Fruit fly (Drosophila melanogaster): Measurements from ENCODE around the gene CG14042.

Gene CG14042

DNA sequence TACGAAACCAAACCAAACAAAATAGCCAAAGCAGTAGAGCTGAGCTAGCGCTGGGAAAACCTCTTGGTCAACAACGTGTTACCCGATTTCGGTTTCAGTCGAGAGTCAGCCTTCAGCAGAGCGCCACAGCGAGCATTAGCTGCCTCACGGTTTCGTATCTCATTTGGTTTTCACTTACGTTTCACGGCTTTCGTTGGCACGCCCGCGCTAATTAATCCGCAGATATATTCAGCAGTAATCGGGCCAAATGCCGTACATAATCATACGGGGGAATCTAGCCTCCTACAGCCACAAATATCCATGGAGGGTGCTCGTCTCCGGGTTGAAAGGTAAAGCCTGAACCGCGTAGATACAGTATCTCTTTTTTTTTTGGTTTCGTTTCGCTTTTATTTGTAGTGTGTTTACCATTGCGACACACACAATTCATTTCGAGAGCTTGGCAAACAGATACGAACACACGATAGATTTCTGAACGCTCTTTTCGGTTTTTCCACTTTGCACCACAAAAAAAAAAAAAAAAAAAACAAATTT is 6.9 kb downstream of the CG14042 start, which contains the start of gene CG31650:
TSS of gene CG31650 (minus strand) at position 352 of the 531 bp plus-strand sequence.
- peak; percentile 12; the same call in 1 of the 3 replicates for TF ChIP-seq ken (GFP tag; IDR thresholded peaks at IDR 0.05)
- no peak for TF ChIP-seq CG8089 (GFP tag; optimal IDR thresholded peaks at IDR 0.05)
- TF ChIP-seq chm (GFP tag; IDR thresholded peaks at IDR 0.05) = peak; percentile 53
- TF ChIP-seq Atf6 (GFP tag; IDR thresholded peaks at IDR 0.05) = no peak
- TF ChIP-seq CG4404 (GFP tag; IDR thresholded peaks at IDR 0.05) = no peak
- TF ChIP-seq chinmo (GFP tag; IDR thresholded peaks at IDR 0.05; ENCODE audit: partially characterized antibody) = peak; percentile 76; the same call in 1 of the 4 replicates
- TF ChIP-seq CG7372 (GFP tag; IDR thresholded peaks at IDR 0.05) = no peak
- peak; percentile 6; the same call in 1 of the 2 replicates for TF ChIP-seq Rfx (GFP tag; IDR thresholded peaks at IDR 0.05)
- no peak for TF ChIP-seq CG10959 (GFP tag; IDR thresholded peaks at IDR 0.05)
- no peak for TF ChIP-seq CG31365 (tag; optimal IDR thresholded peaks at IDR 0.05)
- TF ChIP-seq CG3995 (GFP tag; optimal IDR thresholded peaks at IDR 0.05) = no peak
- TF ChIP-seq grn (GFP tag; optimal IDR thresholded peaks at IDR 0.05) = peak; percentile 69
- peak; percentile 49 for TF ChIP-seq exex (tag; optimal IDR thresholded peaks at IDR 0.05)
- no peak for TF ChIP-seq CG8924 (tag; optimal IDR thresholded peaks at IDR 0.05)
- TF ChIP-seq CG11504 (tag; optimal IDR thresholded peaks at IDR 0.05) = no peak
- TF ChIP-seq CG13424 (tag; optimal IDR thresholded peaks at IDR 0.05) = no peak
- 0 out of 2 replicates have a peak, but pooled peaks have one; percentile 25 for TF ChIP-seq CG11696 (GFP tag; IDR thresholded peaks at IDR 0.05)
- peak; percentile 42 for TF ChIP-seq Blimp-1 (GFP tag; optimal IDR thresholded peaks at IDR 0.05)
- no peak for TF ChIP-seq Dfd (GFP tag; optimal IDR thresholded peaks at IDR 0.05)
- no peak for TF ChIP-seq bcd (GFP tag; optimal IDR thresholded peaks at IDR 0.05)
- TF ChIP-seq CG34224 (GFP tag; IDR thresholded peaks at IDR 0.05; ENCODE audit: partially characterized antibody) = no peak
- no peak for TF ChIP-seq dm (GFP tag; optimal IDR thresholded peaks at IDR 0.05)
- TF ChIP-seq CG15696 (tag; optimal IDR thresholded peaks at IDR 0.05) = no peak
- no peak for TF ChIP-seq CG6654 (GFP tag; optimal IDR thresholded peaks at IDR 0.05)
- no peak for TF ChIP-seq Sin3A (optimal IDR thresholded peaks at IDR 0.05)
- no peak for TF ChIP-seq ro (GFP tag; IDR thresholded peaks at IDR 0.05)
- 0 out of 2 replicates have a peak, but pooled peaks have one; percentile 37 for TF ChIP-seq unc-4 (GFP tag; IDR thresholded peaks at IDR 0.05; ENCODE audit: partially characterized antibody)
- TF ChIP-seq CG9727 (GFP tag; optimal IDR thresholded peaks at IDR 0.05) = no peak
- no peak for TF ChIP-seq CG31224 (GFP tag; IDR thresholded peaks at IDR 0.05)
- no peak for TF ChIP-seq kay (GFP tag; optimal IDR thresholded peaks at IDR 0.05)
- TF ChIP-seq Nf-YA (GFP tag; IDR thresholded peaks at IDR 0.05) = no peak
- peak; percentile 43 for TF ChIP-seq CG10543 (GFP tag; optimal IDR thresholded peaks at IDR 0.05)
- TF ChIP-seq CG18764 (GFP tag; optimal IDR thresholded peaks at IDR 0.05) = no peak
- peak; percentile 13 for TF ChIP-seq btn (GFP tag; optimal IDR thresholded peaks at IDR 0.05)
- no peak for TF ChIP-seq CG13296 (GFP tag; optimal IDR thresholded peaks at IDR 0.05)
- TF ChIP-seq CG1602 (GFP tag; optimal IDR thresholded peaks at IDR 0.05) = no peak
- peak; percentile 16 for TF ChIP-seq lab (GFP tag; optimal IDR thresholded peaks at IDR 0.05)
- no peak for TF ChIP-seq PHDP (tag; optimal IDR thresholded peaks at IDR 0.05)
- no peak for TF ChIP-seq CG9797 (GFP tag; optimal IDR thresholded peaks at IDR 0.05)
- TF ChIP-seq CG9876 (GFP tag; optimal IDR thresholded peaks at IDR 0.05) = no peak
- TF ChIP-seq CG4282 (GFP tag; optimal IDR thresholded peaks at IDR 0.05) = peak; percentile 14
- TF ChIP-seq CG2199 (GFP tag; IDR thresholded peaks at IDR 0.05) = peak; percentile 21; the same call in 1 of the 3 replicates
- TF ChIP-seq Meics (GFP tag; optimal IDR thresholded peaks at IDR 0.05) = no peak
- no peak for TF ChIP-seq CG8281 (tag; optimal IDR thresholded peaks at IDR 0.05)
- no peak for TF ChIP-seq Dek (tag; optimal IDR thresholded peaks at IDR 0.05)
- TF ChIP-seq wek (GFP tag; optimal IDR thresholded peaks at IDR 0.05) = peak; percentile 18
- no peak for TF ChIP-seq sc (optimal IDR thresholded peaks at IDR 0.05)
- no peak for TF ChIP-seq sc (GFP tag; optimal IDR thresholded peaks at IDR 0.05)
- no peak for TF ChIP-seq CG10209 (GFP tag; optimal IDR thresholded peaks at IDR 0.05)
- peak; percentile 32 for TF ChIP-seq Ets65A (GFP tag)
- TF ChIP-seq dysf (GFP tag; IDR thresholded peaks at IDR 0.05) = no peak
